Worm (Caenorhabditis elegans): ENCODE results near the gene K04A8.20.

ce11 chrV:6593700-6594244 lies 44.5 kb downstream of the K04A8.20 start, which contains the start of gene hcp-1:
- no peak for TF ChIP-seq lin-32 (GFP tag; optimal IDR thresholded peaks at IDR 0.05)
- no peak for TF ChIP-seq ces-1 (GFP tag; optimal IDR thresholded peaks at IDR 0.05)
- TF ChIP-seq lin-13 (tag; optimal IDR thresholded peaks at IDR 0.05), result peak; percentile 2
- TF ChIP-seq zip-8 (tag; optimal IDR thresholded peaks at IDR 0.05), result no peak
- TF ChIP-seq snpc-4 (tag; optimal IDR thresholded peaks at IDR 0.05), result no peak
- no peak for TF ChIP-seq unc-62 (GFP tag; optimal IDR thresholded peaks at IDR 0.05)

Measured in whole organism, mixed stage, embryonic.